Worm (Caenorhabditis elegans): Measurements from ENCODE around the gene K08E5.6.

ce11 chrIII:10181868-10182267 is 41.0 kb downstream of the K08E5.6 start:
- no peak for TF ChIP-seq madf-9 (GFP tag; conservative IDR thresholded peaks at IDR 0.05)
- TF ChIP-seq rbr-2 (tag; optimal IDR thresholded peaks at IDR 0.05) = no peak
- TF ChIP-seq F10B5.3 (tag; optimal IDR thresholded peaks at IDR 0.05) = no peak
- no peak for TF ChIP-seq fkh-10 (GFP tag; optimal IDR thresholded peaks at IDR 0.05)
- no peak for TF ChIP-seq dpl-1 (GFP tag; optimal IDR thresholded peaks at IDR 0.05)
